Fruit fly (Drosophila melanogaster): ENCODE results near the gene CG16704.
A peak's percentile ranks its signal among the peaks of the same experiment; 100 is the strongest.

The CG16704 gene

DNA sequence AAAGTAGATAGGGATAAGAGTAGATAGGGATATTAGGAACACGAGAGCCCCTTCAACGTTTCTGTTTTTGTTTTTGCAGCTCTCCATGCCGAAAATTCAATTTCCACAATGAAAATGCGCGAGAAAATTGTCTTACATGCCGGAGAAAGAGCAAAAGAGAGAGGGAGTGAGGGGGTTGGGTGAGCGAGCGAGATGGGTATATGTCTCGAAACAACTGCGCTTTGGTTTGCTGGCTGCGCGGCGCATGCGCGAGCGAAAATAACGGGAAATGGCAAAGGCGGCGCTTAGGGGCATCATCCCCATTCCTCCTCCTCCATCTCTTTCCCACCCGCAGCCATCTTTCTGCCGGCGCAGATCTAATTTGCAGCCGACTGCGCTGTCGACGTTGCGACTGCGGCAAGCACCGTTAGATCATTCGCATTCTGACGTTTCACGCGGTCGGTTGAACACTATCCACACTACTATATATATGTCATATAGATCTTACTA is 30.0 kb downstream of the CG16704 start, which contains the start of gene Drgx (continued):
- TF ChIP-seq CG15479 (GFP tag; optimal IDR thresholded peaks at IDR 0.05) (peak; percentile 24), Adf1 (GFP tag; IDR thresholded peaks at IDR 0.05) (peak; percentile 96), CG17361 (GFP tag; IDR thresholded peaks at IDR 0.05) (no peak), CG10321 (GFP tag; IDR thresholded peaks at IDR 0.05) (peak; percentile 93), kni (GFP tag; optimal IDR thresholded peaks at IDR 0.05) (no peak), ato (GFP tag; IDR thresholded peaks at IDR 0.05; ENCODE audit: partially characterized antibody) (0 out of 2 replicates have a peak, but pooled peaks have one; percentile 12), Nf-YC (tag; optimal IDR thresholded peaks at IDR 0.05) (peak; percentile 98), CG34224 (GFP tag; IDR thresholded peaks at IDR 0.05; ENCODE audit: partially characterized antibody) (peak; percentile 35; the same call in 2 of the 3 replicates), CG4404 (GFP tag; IDR thresholded peaks at IDR 0.05) (no peak), CG8944 (GFP tag; optimal IDR thresholded peaks at IDR 0.05) (no peak), nerfin-1 (tag; optimal IDR thresholded peaks at IDR 0.05) (peak; percentile 64), CG15514 (GFP tag; optimal IDR thresholded peaks at IDR 0.05) (no peak), CG13287 (GFP tag; IDR thresholded peaks at IDR 0.05; ENCODE audit: partially characterized antibody) (peak; percentile 31; the same call in 1 of the 2 replicates), nmo (GFP tag; optimal IDR thresholded peaks at IDR 0.05) (peak; percentile 9), Nf-YB (GFP tag; optimal IDR thresholded peaks at IDR 0.05) (peak; percentile 98), cg (GFP tag; optimal IDR thresholded peaks at IDR 0.05) (peak; percentile 11), bab2 (GFP tag; optimal IDR thresholded peaks at IDR 0.05) (no peak), Side (GFP tag; optimal IDR thresholded peaks at IDR 0.05) (no peak), pros (GFP tag; optimal IDR thresholded peaks at IDR 0.05) (peak; percentile 66), ewg (GFP tag; optimal IDR thresholded peaks at IDR 0.05) (peak; percentile 97)

- peak; percentile 31; the same call in 1 of the 3 replicates for TF ChIP-seq B-H1 (GFP tag; IDR thresholded peaks at IDR 0.05)
- TF ChIP-seq sug (tag; optimal IDR thresholded peaks at IDR 0.05) = peak; percentile 54
- TF ChIP-seq Ptx1 (GFP tag; IDR thresholded peaks at IDR 0.05) = peak; percentile 53
- TF ChIP-seq CrebB (tag; optimal IDR thresholded peaks at IDR 0.05) = no peak
- TF ChIP-seq CG12236 (GFP tag; optimal IDR thresholded peaks at IDR 0.05) = peak; percentile 18
- TF ChIP-seq CG5180 (GFP tag; optimal IDR thresholded peaks at IDR 0.05) = no peak
- 0 out of 2 replicates have a peak, but pooled peaks have one; percentile 35 for TF ChIP-seq CG14014 (GFP tag; IDR thresholded peaks at IDR 0.05)
- TF ChIP-seq nmo (GFP tag; optimal IDR thresholded peaks at IDR 0.05) = peak; percentile 79
- TF ChIP-seq da (GFP tag; optimal IDR thresholded peaks at IDR 0.05) = peak; percentile 24
- peak; percentile 84 for TF ChIP-seq crol (GFP tag; IDR thresholded peaks at IDR 0.05)
- TF ChIP-seq E2f2 (GFP tag; IDR thresholded peaks at IDR 0.05) = peak; percentile 53
- no peak for TF ChIP-seq CG9797 (GFP tag; optimal IDR thresholded peaks at IDR 0.05)
- peak; percentile 15 for TF ChIP-seq CG3838 (GFP tag; optimal IDR thresholded peaks at IDR 0.05)
- peak; percentile 41; the same call in 1 of the 3 replicates for TF ChIP-seq Aef1 (GFP tag; IDR thresholded peaks at IDR 0.05)
- TF ChIP-seq CG42726 (GFP tag; IDR thresholded peaks at IDR 0.05; ENCODE audit: partially characterized antibody) = peak; percentile 90
- peak; percentile 7 for TF ChIP-seq CG34376 (GFP tag; optimal IDR thresholded peaks at IDR 0.05)
- no peak for TF ChIP-seq tll (GFP tag; optimal IDR thresholded peaks at IDR 0.05)
- TF ChIP-seq sqz (GFP tag; optimal IDR thresholded peaks at IDR 0.05) = no peak
- TF ChIP-seq CG10543 (GFP tag; optimal IDR thresholded peaks at IDR 0.05) = no peak
- no peak for TF ChIP-seq pb (GFP tag; optimal IDR thresholded peaks at IDR 0.05)
- peak; percentile 100 for TF ChIP-seq nerfin-1 (tag; optimal IDR thresholded peaks at IDR 0.05)
- TF ChIP-seq psq (GFP tag; optimal IDR thresholded peaks at IDR 0.05) = no peak
- no peak for TF ChIP-seq danr (GFP tag; IDR thresholded peaks at IDR 0.05)
- TF ChIP-seq dimm (GFP tag; IDR thresholded peaks at IDR 0.05) = no peak
- no peak for TF ChIP-seq CG12299 (tag; optimal IDR thresholded peaks at IDR 0.05)
- TF ChIP-seq ssp (GFP tag; IDR thresholded peaks at IDR 0.05) = peak; percentile 36; the same call in 1 of the 2 replicates
- TF ChIP-seq CG7357 (GFP tag; IDR thresholded peaks at IDR 0.05) = no peak
- no peak for TF ChIP-seq CG11085 (GFP tag; IDR thresholded peaks at IDR 0.05)
- no peak for TF ChIP-seq cato (GFP tag; optimal IDR thresholded peaks at IDR 0.05; ENCODE audit: borderline replicate concordance)
Observed at dm6 chr2L:3657349-3658142, 34.8 kb downstream of the CG16704 start.

Data from whole organism, embryonic.